Worm (Caenorhabditis elegans): Measurements from ENCODE around the gene F47B10.5.

DNA sequence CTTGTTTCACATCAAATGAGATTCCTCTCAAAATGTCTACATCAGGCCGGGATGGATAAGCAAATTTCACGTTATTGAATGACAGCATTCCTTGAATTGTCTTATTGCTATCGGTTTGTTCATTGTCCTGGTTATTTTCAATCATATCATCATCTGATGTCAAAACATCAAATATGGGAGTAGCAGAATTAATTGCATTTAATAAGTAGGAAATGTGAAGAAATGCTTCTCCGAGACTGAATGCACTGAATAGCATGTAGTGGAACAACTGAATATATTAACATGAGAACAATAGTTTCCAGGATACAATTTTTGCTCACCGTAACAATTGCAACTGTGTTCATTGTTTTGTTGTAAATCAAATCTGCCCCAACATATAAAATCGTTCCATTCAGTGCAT is 27.8 kb downstream of the F47B10.5 start:
- TF ChIP-seq pha-4 (tag; optimal IDR thresholded peaks at IDR 0.05): no peak
- TF ChIP-seq rcor-1 (GFP tag; IDR thresholded peaks at IDR 0.05): no peak
- no peak for TF ChIP-seq B0035.1 (tag; optimal IDR thresholded peaks at IDR 0.05)
- no peak for TF ChIP-seq lsy-27 (tag; optimal IDR thresholded peaks at IDR 0.05; ENCODE audit: borderline replicate concordance, insufficient read depth)
- no peak for TF ChIP-seq rec-8 (tag; optimal IDR thresholded peaks at IDR 0.05)
- TF ChIP-seq ccch-3 (GFP tag; optimal IDR thresholded peaks at IDR 0.05): no peak
- no peak for TF ChIP-seq ztf-18 (tag; optimal IDR thresholded peaks at IDR 0.05)
- no peak for TF ChIP-seq dpl-1 (GFP tag; optimal IDR thresholded peaks at IDR 0.05)
- TF ChIP-seq nhr-120 (GFP tag; IDR thresholded peaks at IDR 0.05): no peak

All from whole organism, young adult.